Fruit fly (Drosophila melanogaster) whole organism, prepupa: Measurements from ENCODE around the gene CG13676.

Experiments
- CG10669 ChIP-seq: fragments of 200-800 bp; sonication (Bioruptor generic); optimal IDR thresholded peaks from 3 replicates; lab custom pipeline; 2018; ENCODE audit warnings: missing biosample characterization, mild to moderate bottlenecking, missing genetic modification characterization, moderate library complexity
- CG11902 ChIP-seq: fragments of 200-800 bp; sonication (Bioruptor generic); optimal IDR thresholded peaks from 3 replicates; lab custom pipeline; 2016; ENCODE audit warnings: missing biosample characterization, missing genetic modification characterization
- CG15336 ChIP-seq: fragments of 200-800 bp; sonication (Bioruptor generic); IDR thresholded peaks from 2 replicates; pipeline ENCODE4 v1.3.6; 2022; ENCODE audit warnings: missing biosample characterization, missing genetic modification characterization
- CG1621 ChIP-seq: fragments of 200-800 bp; sonication (Bioruptor generic); optimal IDR thresholded peaks from 3 replicates; lab custom pipeline; 2018; ENCODE audit warnings: missing biosample characterization, mild to moderate bottlenecking, missing genetic modification characterization
- CG31627 ChIP-seq: fragments of 200-800 bp; sonication (Bioruptor generic); optimal IDR thresholded peaks from 3 replicates; lab custom pipeline; 2016; ENCODE audit warnings: missing biosample characterization, missing genetic modification characterization
- CG32006 ChIP-seq: fragments of 200-800 bp; sonication (Bioruptor generic); optimal IDR thresholded peaks from 3 replicates; lab custom pipeline; 2017; ENCODE audit warnings: missing biosample characterization, mild to moderate bottlenecking, missing genetic modification characterization
- CG3919 ChIP-seq: fragments of 200-800 bp; sonication (Bioruptor generic); optimal IDR thresholded peaks from 3 replicates; lab custom pipeline; 2016; ENCODE audit warnings: missing biosample characterization, missing genetic modification characterization
- CG6163 ChIP-seq: fragments of 200-800 bp; sonication (Bioruptor generic); IDR thresholded peaks from 3 replicates; pipeline ENCODE4 v1.3.6; 2022; ENCODE audit warnings: missing biosample characterization, missing genetic modification characterization
- CG6792 ChIP-seq: fragments of 200-800 bp; sonication (Bioruptor generic); optimal IDR thresholded peaks from 3 replicates; lab custom pipeline; 2016; ENCODE audit warnings: missing biosample characterization, missing genetic modification characterization
- CG6808 ChIP-seq: fragments of 200-800 bp; sonication (Bioruptor generic); optimal IDR thresholded peaks from 3 replicates; lab custom pipeline; 2017; ENCODE audit warnings: missing biosample characterization, missing genetic modification characterization, mild to moderate bottlenecking, moderate library complexity, missing genetic modification reagents
- CG6854 ChIP-seq: fragments of 200-800 bp; sonication (Bioruptor generic); optimal IDR thresholded peaks from 2 replicates; lab custom pipeline; 2017; ENCODE audit warnings: missing biosample characterization, mild to moderate bottlenecking, missing genetic modification characterization
- CG7368 ChIP-seq: fragments of 200-800 bp; sonication (Bioruptor generic); optimal IDR thresholded peaks from 3 replicates; lab custom pipeline; 2016; ENCODE audit warnings: missing biosample characterization, missing genetic modification characterization
- CG8119 ChIP-seq: fragments of 200-800 bp; sonication (Bioruptor generic); IDR thresholded peaks from 3 replicates; pipeline ENCODE4 v1.3.6; 2022; ENCODE audit warnings: missing biosample characterization, missing genetic modification characterization
- CG8319 ChIP-seq: fragments of 200-800 bp; sonication (Bioruptor generic); optimal IDR thresholded peaks from 3 replicates; lab custom pipeline; 2016; ENCODE audit warnings: missing biosample characterization, missing genetic modification characterization
- CG8632 ChIP-seq: fragments of 200-800 bp; sonication (Bioruptor generic); optimal IDR thresholded peaks from 3 replicates; lab custom pipeline; 2016; ENCODE audit warnings: missing biosample characterization, missing genetic modification characterization
- CG9139 ChIP-seq: fragments of 200-800 bp; sonication (Bioruptor generic); optimal IDR thresholded peaks from 3 replicates; lab custom pipeline; 2017; ENCODE audit warnings: missing biosample characterization, mild to moderate bottlenecking, missing genetic modification characterization
- Eip78C ChIP-seq: fragments of 200-800 bp; sonication (Bioruptor generic); peaks from one replicate; lab custom pipeline; 2016; ENCODE audit warnings: missing biosample characterization, missing genetic modification characterization
- Ets96B ChIP-seq: fragments of 200-800 bp; optimal IDR thresholded peaks from 2 replicates; lab custom pipeline; 2019; ENCODE audit warnings: missing biosample characterization, mild to moderate bottlenecking, missing genetic modification characterization, moderate library complexity
- Gug ChIP-seq: fragments of 200-800 bp; sonication (Bioruptor generic); IDR thresholded peaks from 2 replicates; pipeline ENCODE4 v1.3.6; 2022; ENCODE audit warnings: missing biosample characterization, missing genetic modification characterization
- Hr38 ChIP-seq: sonication (Bioruptor generic); optimal IDR thresholded peaks from 2 replicates; lab custom pipeline; 2016; ENCODE audit warnings: missing biosample characterization, missing genetic modification characterization
- Hr39 ChIP-seq: fragments of 200-800 bp; sonication (Bioruptor generic); optimal IDR thresholded peaks from 2 replicates; lab custom pipeline; 2016; ENCODE audit warnings: missing biosample characterization, missing genetic modification characterization
- Hr4 ChIP-seq: fragments of 200-800 bp; sonication (Bioruptor generic); optimal IDR thresholded peaks from 3 replicates; lab custom pipeline; 2016; ENCODE audit warnings: missing biosample characterization, missing genetic modification characterization
- Met ChIP-seq: fragments of 200-800 bp; sonication (Bioruptor generic); optimal IDR thresholded peaks from 3 replicates; lab custom pipeline; 2016; ENCODE audit warnings: missing biosample characterization, missing genetic modification characterization
- Smox ChIP-seq: fragments of 200-800 bp; sonication (Bioruptor generic); optimal IDR thresholded peaks from 3 replicates; lab custom pipeline; 2016; ENCODE audit warnings: missing biosample characterization, missing genetic modification characterization
- Sox102F ChIP-seq: fragments of 200-800 bp; sonication (Bioruptor generic); optimal IDR thresholded peaks from 2 replicates; lab custom pipeline; 2016; ENCODE audit warnings: missing biosample characterization, mild to moderate bottlenecking, missing genetic modification characterization
- Sox14 ChIP-seq: fragments of 200-800 bp; sonication (Bioruptor generic); optimal IDR thresholded peaks from 3 replicates; lab custom pipeline; 2016; ENCODE audit warnings: missing biosample characterization, missing genetic modification characterization
- Sox15 ChIP-seq: fragments of 200-800 bp; sonication (Bioruptor generic); optimal IDR thresholded peaks from 3 replicates; lab custom pipeline; 2016; ENCODE audit warnings: missing biosample characterization, missing genetic modification characterization
- acj6 ChIP-seq: fragments of 200-800 bp; sonication (Bioruptor generic); optimal IDR thresholded peaks from 3 replicates; lab custom pipeline; 2016; ENCODE audit warnings: missing biosample characterization, missing genetic modification characterization
- cyc ChIP-seq: fragments of 200-800 bp; sonication (Bioruptor generic); optimal IDR thresholded peaks from 3 replicates; lab custom pipeline; 2016; ENCODE audit warnings: missing biosample characterization, missing genetic modification characterization
- dac ChIP-seq: fragments of 200-800 bp; sonication (Bioruptor generic); optimal IDR thresholded peaks from 2 replicates; lab custom pipeline; 2017; ENCODE audit warnings: missing biosample characterization, mild to moderate bottlenecking, missing genetic modification characterization
- dsx ChIP-seq: fragments of 200-800 bp; optimal IDR thresholded peaks from 3 replicates; lab custom pipeline; 2019; ENCODE audit warnings: missing biosample characterization, mild to moderate bottlenecking, missing genetic modification characterization, moderate library complexity; ENCODE audit not compliant: poor library complexity, severe bottlenecking
- esn ChIP-seq: fragments of 200-800 bp; sonication (Bioruptor generic); optimal IDR thresholded peaks from 2 replicates; lab custom pipeline; 2016; ENCODE audit warnings: missing biosample characterization, mild to moderate bottlenecking, missing genetic modification characterization, moderate library complexity
- fd59A ChIP-seq: fragments of 200-800 bp; sonication (Bioruptor generic); optimal IDR thresholded peaks from 2 replicates; lab custom pipeline; 2017; ENCODE audit warnings: missing biosample characterization, mild to moderate bottlenecking, missing genetic modification characterization, missing genetic modification reagents
- fd85E ChIP-seq: fragments of 200-800 bp; sonication (Bioruptor generic); optimal IDR thresholded peaks from 3 replicates; lab custom pipeline; 2016; ENCODE audit warnings: missing biosample characterization, missing genetic modification characterization
- fkh ChIP-seq: fragments of 200-800 bp; sonication (Bioruptor generic); optimal IDR thresholded peaks from 3 replicates; lab custom pipeline; 2017; ENCODE audit warnings: missing biosample characterization, mild to moderate bottlenecking, missing genetic modification characterization, moderate library complexity
- lz ChIP-seq: fragments of 200-800 bp; sonication (Bioruptor generic); optimal IDR thresholded peaks from 3 replicates; lab custom pipeline; 2016; ENCODE audit warnings: missing biosample characterization, missing genetic modification characterization
- net ChIP-seq: fragments of 200-800 bp; sonication (Bioruptor generic); optimal IDR thresholded peaks from 3 replicates; lab custom pipeline; 2016; ENCODE audit warnings: missing biosample characterization, missing genetic modification characterization
- pdm3 ChIP-seq: fragments of 200-800 bp; sonication (Bioruptor generic); optimal IDR thresholded peaks from 3 replicates; lab custom pipeline; 2016; ENCODE audit warnings: missing biosample characterization, missing genetic modification characterization
- salr ChIP-seq, 2 experiments: fragments of 200-800 bp; sonication (Bioruptor generic); optimal IDR thresholded peaks; 3 replicates each; lab custom pipeline; 2016 to 2018; ENCODE audit warnings: missing biosample characterization in 2 of 2, missing genetic modification characterization in 2 of 2, mild to moderate bottlenecking in 1 of 2
- spab ChIP-seq: fragments of 200-800 bp; sonication (Bioruptor generic); optimal IDR thresholded peaks from 2 replicates; lab custom pipeline; 2017; ENCODE audit warnings: missing biosample characterization, mild to moderate bottlenecking, missing genetic modification characterization, missing genetic modification reagents
- ss ChIP-seq, 2 experiments: fragments of 200-800 bp; sonication (Bioruptor generic); optimal IDR thresholded peaks; 2 replicates in 1 of 2; 3 replicates in 1 of 2; lab custom pipeline; 2017 to 2018; ENCODE audit warnings: mild to moderate bottlenecking in 2 of 2, missing biosample characterization in 2 of 2, missing genetic modification characterization in 2 of 2, moderate library complexity in 1 of 2
- svp ChIP-seq: fragments of 200-800 bp; sonication (Bioruptor generic); peaks from one replicate; lab custom pipeline; 2016; ENCODE audit warnings: missing biosample characterization, missing genetic modification characterization
- topi ChIP-seq: fragments of 200-800 bp; sonication (Bioruptor generic); optimal IDR thresholded peaks from 3 replicates; lab custom pipeline; 2016; ENCODE audit warnings: missing biosample characterization, missing genetic modification characterization

CG13676 gene

dm6 chr3L:8156199-8156598 is 4.6 kb upstream of the CG13676 start (continued):
- peak; percentile 15 for TF ChIP-seq net (GFP tag; lab: Kevin White, UChicago)

- TF ChIP-seq fd59A (GFP tag; lab: Kevin White, UChicago) (no peak), lz (no peak), fkh (GFP tag; lab: Kevin White, UChicago) (no peak), Sox15 (GFP tag; lab: Kevin White, UChicago) (no peak), CG7368 (GFP tag; lab: Kevin White, UChicago) (no peak), CG9139 (GFP tag; lab: Kevin White, UChicago) (no peak), ss (GFP tag; optimal IDR thresholded peaks at IDR 0.05; lab: Kevin White, UChicago) (no peak), esn (GFP tag; lab: Kevin White, UChicago) (no peak), CG32006 (GFP tag; lab: Kevin White, UChicago) (no peak), Sox102F (GFP tag; lab: Kevin White, UChicago) (no peak), CG8119 (no peak), svp (GFP tag; lab: Kevin White, UChicago) (no peak), Hr39 (GFP tag; lab: Kevin White, UChicago) (no peak), Smox (no peak), dsx (no peak), Gug (GFP tag; lab: Robert Waterston, UW) (no peak), CG8319 (GFP tag; lab: Kevin White, UChicago) (no peak)
- TF ChIP-seq, all 60 proteins: peak for 0
These were observed 3.7 kb upstream of the CG13676 start for dm6 chr3L:8155324-8155723.

DNA sequence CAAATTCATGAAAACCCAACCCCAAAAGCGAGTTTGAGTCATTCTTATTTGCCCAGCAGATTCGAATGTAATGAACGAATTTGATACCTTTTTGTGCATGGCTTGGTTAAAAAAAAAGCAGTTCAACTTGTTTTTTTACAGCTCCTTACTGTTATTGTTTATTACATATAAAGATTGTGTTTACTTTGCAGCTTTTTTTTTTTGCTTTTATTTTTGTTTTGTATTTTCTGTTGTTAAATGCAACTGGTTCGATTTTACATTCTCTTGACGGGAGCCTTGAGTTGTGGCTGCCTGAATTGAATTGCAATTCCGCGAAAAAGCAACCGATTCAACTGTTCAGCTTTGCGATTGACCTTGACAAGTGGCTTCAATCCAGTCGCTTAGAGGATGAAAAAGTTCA is 2.9 kb upstream of the CG13676 start:
- TF ChIP-seq spab (GFP tag; lab: Kevin White, UChicago) = peak; percentile 18
- TF ChIP-seq CG6808 (GFP tag; lab: Kevin White, UChicago) = peak; percentile 41
- peak; percentile 18 for TF ChIP-seq Eip78C
- peak in 1 of 2 experiments; percentile 36 for TF ChIP-seq ss (GFP tag; optimal IDR thresholded peaks at IDR 0.05; lab: Kevin White, UChicago)
- TF ChIP-seq CG8632 (GFP tag; lab: Kevin White, UChicago) = peak; percentile 10
- no peak for TF ChIP-seq cyc (GFP tag; lab: Kevin White, UChicago)
- TF ChIP-seq CG10669 (GFP tag; lab: Kevin White, UChicago) = peak; percentile 9
- TF ChIP-seq CG9139 (GFP tag; lab: Kevin White, UChicago) = peak; percentile 36
- no peak for TF ChIP-seq Hr4 (GFP tag; lab: Kevin White, UChicago)
- peak; percentile 37; the same call in 1 of the 2 replicates for TF ChIP-seq CG15336

dm6 chr3L:8153206-8153996 is 1.8 kb upstream of the CG13676 start:
- TF ChIP-seq CG6163 (GFP tag; lab: Robert Waterston, UW) = peak; percentile 94
- no peak for TF ChIP-seq fd85E (GFP tag; lab: Kevin White, UChicago)
- TF ChIP-seq CG32006 (GFP tag; lab: Kevin White, UChicago) = peak; percentile 95
- TF ChIP-seq Ets96B = peak; percentile 52
- TF ChIP-seq CG6854 = no peak
- peak; percentile 83 for TF ChIP-seq dac
- TF ChIP-seq CG9139 (GFP tag; lab: Kevin White, UChicago) = no peak
- peak; percentile 61 for TF ChIP-seq CG6792 (GFP tag; lab: Kevin White, UChicago)
- peak; percentile 72 for TF ChIP-seq CG7368 (GFP tag; lab: Kevin White, UChicago)
- TF ChIP-seq pdm3 (GFP tag; lab: Kevin White, UChicago) = peak; percentile 88
- TF ChIP-seq salr (GFP tag; optimal IDR thresholded peaks at IDR 0.05; lab: Kevin White, UChicago) = peak; percentile 13 to 90
- peak in 1 of 2 experiments; percentile 55 for TF ChIP-seq ss (GFP tag; optimal IDR thresholded peaks at IDR 0.05; lab: Kevin White, UChicago)
- TF ChIP-seq Sox14 (GFP tag; lab: Kevin White, UChicago) = peak; percentile 78
- TF ChIP-seq lz = peak; percentile 51
- TF ChIP-seq spab (GFP tag; lab: Kevin White, UChicago) = peak; percentile 53
- TF ChIP-seq net (GFP tag; lab: Kevin White, UChicago) = peak; percentile 90
- TF ChIP-seq CG31627 (GFP tag; lab: Kevin White, UChicago) = peak; percentile 46
- peak; percentile 62 for TF ChIP-seq Met
- no peak for TF ChIP-seq CG1621
- TF ChIP-seq Hr39 (GFP tag; lab: Kevin White, UChicago) = peak; percentile 48
- TF ChIP-seq CG11902 (GFP tag; lab: Kevin White, UChicago) = peak; percentile 52
- TF ChIP-seq Gug (GFP tag; lab: Robert Waterston, UW) = peak; percentile 89
- peak; percentile 63 for TF ChIP-seq Hr38
- TF ChIP-seq CG3919 (GFP tag; lab: Kevin White, UChicago) = peak; percentile 89
- peak; percentile 62 for TF ChIP-seq topi (GFP tag; lab: Kevin White, UChicago)
- TF ChIP-seq acj6 (GFP tag; lab: Kevin White, UChicago) = peak; percentile 81
- TF ChIP-seq Hr4 (GFP tag; lab: Kevin White, UChicago) = peak; percentile 96
- no peak for TF ChIP-seq svp (GFP tag; lab: Kevin White, UChicago)
